Fruit fly (Drosophila melanogaster) whole organism, embryonic: Measurements from ENCODE around the gene CG9674.
A peak's percentile ranks its signal among the peaks of the same experiment; 100 is the strongest.

Experiments used
- Adf1 ChIP-seq: fragments of 200-800 bp; sonication (Bioruptor generic); IDR thresholded peaks from 2 replicates; pipeline ENCODE4 v1.3.6; 2022; ENCODE audit warnings: missing biosample characterization, missing genetic modification characterization
- CG11456 ChIP-seq: fragments of 200-800 bp; sonication (Bioruptor generic); IDR thresholded peaks from 3 replicates; pipeline ENCODE4 v1.3.6; 2022; ENCODE audit warnings: missing biosample characterization, missing genetic modification characterization
- CG11504 ChIP-seq: fragments of 200-800 bp; sonication (Bioruptor generic); optimal IDR thresholded peaks from 3 replicates; lab custom pipeline; 2019; ENCODE audit warnings: missing biosample characterization, mild to moderate bottlenecking, missing genetic modification characterization, moderate library complexity
- CG11695 ChIP-seq: fragments of 200-800 bp; sonication (Bioruptor generic); IDR thresholded peaks from 3 replicates; pipeline ENCODE4 v1.3.6; 2022; ENCODE audit warnings: missing biosample characterization, missing genetic modification characterization
- CG13123 ChIP-seq: fragments of 200-800 bp; sonication (Bioruptor generic); optimal IDR thresholded peaks from 2 replicates; lab custom pipeline; 2016; ENCODE audit warnings: missing biosample characterization, missing genetic modification characterization
- CG13424 ChIP-seq: fragments of 200-800 bp; sonication (Bioruptor generic); optimal IDR thresholded peaks from 2 replicates; lab custom pipeline; 2019; ENCODE audit warnings: missing biosample characterization, mild to moderate bottlenecking, missing genetic modification characterization, moderate library complexity
- CG14441 ChIP-seq: fragments of 200-800 bp; sonication (Bioruptor generic); IDR thresholded peaks from 2 replicates; pipeline ENCODE4 v1.3.6; 2022; ENCODE audit warnings: missing biosample characterization, missing genetic modification characterization
- CG1602 ChIP-seq: fragments of 200-800 bp; sonication (Bioruptor generic); optimal IDR thresholded peaks from 3 replicates; lab custom pipeline; 2016; ENCODE audit warnings: missing biosample characterization, missing genetic modification characterization
- CG1647 ChIP-seq: fragments of 200-800 bp; sonication (Bioruptor generic); optimal IDR thresholded peaks from 3 replicates; lab custom pipeline; 2016; ENCODE audit warnings: missing biosample characterization, missing genetic modification characterization
- CG17328 ChIP-seq: fragments of 200-800 bp; sonication (Bioruptor generic); IDR thresholded peaks from 2 replicates; pipeline ENCODE4 v1.3.6; 2022; ENCODE audit warnings: missing biosample characterization, missing genetic modification characterization
- CG32532 ChIP-seq: fragments of 200-800 bp; sonication (Bioruptor generic); IDR thresholded peaks from 2 replicates; pipeline ENCODE4 v1.3.6; 2022; ENCODE audit warnings: missing biosample characterization, missing genetic modification characterization
- CG3281 ChIP-seq: fragments of 200-800 bp; sonication (Bioruptor generic); optimal IDR thresholded peaks from 3 replicates; lab custom pipeline; 2017; ENCODE audit warnings: missing biosample characterization, mild to moderate bottlenecking, missing genetic modification characterization
- CG4360 ChIP-seq: fragments of 200-800 bp; sonication (Bioruptor generic); IDR thresholded peaks from 2 replicates; pipeline ENCODE4 v1.3.6; 2022; ENCODE audit warnings: missing biosample characterization, missing genetic modification characterization
- CG43689 ChIP-seq: fragments of 200-800 bp; sonication (Bioruptor generic); IDR thresholded peaks from 2 replicates; pipeline ENCODE4 v1.3.6; 2022; ENCODE audit warnings: missing biosample characterization, missing genetic modification characterization
- CG4730 ChIP-seq: fragments of 200-800 bp; sonication (Bioruptor generic); IDR thresholded peaks from 2 replicates; pipeline ENCODE4 v1.3.6; 2022; ENCODE audit warnings: missing biosample characterization, missing genetic modification characterization
- CG7372 ChIP-seq: fragments of 200-800 bp; sonication (Bioruptor generic); IDR thresholded peaks from 2 replicates; pipeline ENCODE4 v1.3.6; 2022; ENCODE audit warnings: missing biosample characterization, missing genetic modification characterization
- CG7963 ChIP-seq: fragments of 200-800 bp; sonication (Bioruptor generic); IDR thresholded peaks from 3 replicates; pipeline ENCODE4 v1.3.6; 2022; ENCODE audit warnings: missing biosample characterization, missing genetic modification characterization; ENCODE audit not compliant: partially characterized antibody
- CG8290 ChIP-seq, 3 experiments: fragments of 200-800 bp; sonication (Bioruptor generic); optimal IDR thresholded peaks; 2 replicates each; lab custom pipeline; 2016 to 2019; ENCODE audit warnings: missing biosample characterization in 3 of 3, missing genetic modification characterization in 3 of 3, mild to moderate bottlenecking in 2 of 3, moderate library complexity in 1 of 3
- CG8765 ChIP-seq: fragments of 200-800 bp; sonication (Bioruptor generic); IDR thresholded peaks from 2 replicates; pipeline ENCODE4 v1.3.6; 2022; ENCODE audit warnings: missing biosample characterization, missing genetic modification characterization
- CHES-1-like ChIP-seq: fragments of 200-800 bp; sonication (Bioruptor generic); optimal IDR thresholded peaks from 2 replicates; lab custom pipeline; 2016; ENCODE audit warnings: missing biosample characterization, missing genetic modification characterization
- CrebB ChIP-seq: fragments of 200-800 bp; sonication (Bioruptor generic); optimal IDR thresholded peaks from 3 replicates; lab custom pipeline; 2018; ENCODE audit warnings: missing biosample characterization, mild to moderate bottlenecking, missing genetic modification characterization
- D19B ChIP-seq: fragments of 200-800 bp; sonication (Bioruptor generic); optimal IDR thresholded peaks from 2 replicates; lab custom pipeline; 2017; ENCODE audit warnings: missing biosample characterization, mild to moderate bottlenecking, missing genetic modification characterization
- Deaf1 ChIP-seq: fragments of 200-800 bp; optimal IDR thresholded peaks from 3 replicates; lab custom pipeline; 2019; ENCODE audit warnings: missing biosample characterization, mild to moderate bottlenecking, missing genetic modification characterization, moderate library complexity
- E2f2 ChIP-seq: fragments of 200-800 bp; sonication (Bioruptor generic); IDR thresholded peaks from 2 replicates; pipeline ENCODE4 v1.3.6; 2022; ENCODE audit warnings: missing biosample characterization, missing genetic modification characterization
- Ets65A ChIP-seq: fragments of 200-800 bp; sonication (Bioruptor generic); peaks from one replicate; lab custom pipeline; 2016; ENCODE audit warnings: missing biosample characterization, missing genetic modification characterization
- MTF-1 ChIP-seq: fragments of 200-800 bp; sonication (Bioruptor generic); optimal IDR thresholded peaks from 2 replicates; lab custom pipeline; 2018; ENCODE audit warnings: missing biosample characterization, mild to moderate bottlenecking, missing genetic modification characterization, borderline replicate concordance
- Med ChIP-seq: fragments of 200-800 bp; sonication (Bioruptor generic); peaks from one replicate; lab custom pipeline; 2016; ENCODE audit warnings: missing biosample characterization, missing genetic modification characterization, mild to moderate bottlenecking, inconsistent platforms, moderate library complexity
- NFAT ChIP-seq: fragments of 200-800 bp; sonication (Bioruptor generic); IDR thresholded peaks from 2 replicates; pipeline ENCODE4 v1.3.6; 2022; ENCODE audit warnings: missing biosample characterization, missing genetic modification characterization
- Ssrp ChIP-seq: fragments of 200-800 bp; sonication (Bioruptor generic); optimal IDR thresholded peaks from 2 replicates; lab custom pipeline; 2018; ENCODE audit warnings: missing biosample characterization, mild to moderate bottlenecking, missing genetic modification characterization, moderate library complexity
- YL-1 ChIP-seq: fragments of 200-800 bp; sonication (Bioruptor generic); optimal IDR thresholded peaks from 3 replicates; lab custom pipeline; 2017; ENCODE audit warnings: missing biosample characterization, mild to moderate bottlenecking, missing genetic modification characterization
- ara ChIP-seq: fragments of 200-800 bp; sonication (Bioruptor generic); IDR thresholded peaks from 2 replicates; pipeline ENCODE4 v1.3.6; 2022; ENCODE audit warnings: missing biosample characterization, missing genetic modification characterization
- ase ChIP-seq: fragments of 200-800 bp; sonication (Bioruptor generic); IDR thresholded peaks from 3 replicates; pipeline ENCODE4 v1.3.6; 2022; ENCODE audit warnings: missing biosample characterization, missing genetic modification characterization
- btn ChIP-seq: fragments of 200-800 bp; sonication (Bioruptor generic); optimal IDR thresholded peaks from 2 replicates; lab custom pipeline; 2016; ENCODE audit warnings: missing biosample characterization, missing genetic modification characterization
- cato ChIP-seq: fragments of 200-800 bp; sonication (Bioruptor generic); optimal IDR thresholded peaks from 2 replicates; lab custom pipeline; 2016; ENCODE audit warnings: missing biosample characterization, missing genetic modification characterization, borderline replicate concordance
- chinmo ChIP-seq: fragments of 200-800 bp; sonication (Bioruptor generic); IDR thresholded peaks from 4 replicates; pipeline ENCODE4 v1.3.6; 2022; ENCODE audit warnings: missing biosample characterization, missing genetic modification characterization; ENCODE audit not compliant: partially characterized antibody
- crol ChIP-seq: fragments of 200-800 bp; sonication (Bioruptor generic); IDR thresholded peaks from 2 replicates; pipeline ENCODE4 v1.3.6; 2022; ENCODE audit warnings: missing biosample characterization, missing genetic modification characterization
- hth ChIP-seq: fragments of >200 bp; optimal IDR thresholded peaks from 2 replicates; lab custom pipeline; 2017; ENCODE audit warnings: inconsistent platforms
- jing ChIP-seq: fragments of 200-800 bp; sonication (Bioruptor generic); optimal IDR thresholded peaks from 2 replicates; lab custom pipeline; 2018; ENCODE audit warnings: missing biosample characterization, mild to moderate bottlenecking, missing genetic modification characterization
- nerfin-1 ChIP-seq: fragments of 200-800 bp; sonication (Bioruptor generic); optimal IDR thresholded peaks from 3 replicates; lab custom pipeline; 2019; ENCODE audit warnings: missing biosample characterization, mild to moderate bottlenecking, missing genetic modification characterization, moderate library complexity
- nom ChIP-seq: fragments of 200-800 bp; sonication (Bioruptor generic); optimal IDR thresholded peaks from 2 replicates; lab custom pipeline; 2017; ENCODE audit warnings: missing biosample characterization, missing genetic modification characterization, mild to moderate bottlenecking, moderate library complexity, missing genetic modification reagents
- pho ChIP-seq: fragments of 200-800 bp; sonication (Bioruptor generic); optimal IDR thresholded peaks from 2 replicates; lab custom pipeline; 2016; ENCODE audit warnings: missing biosample characterization, missing genetic modification characterization
- salm ChIP-seq: fragments of 200-800 bp; sonication (Bioruptor generic); optimal IDR thresholded peaks from 2 replicates; lab custom pipeline; 2018; ENCODE audit warnings: missing biosample characterization, mild to moderate bottlenecking, missing genetic modification characterization
- sima ChIP-seq: fragments of 200-800 bp; sonication (Bioruptor generic); optimal IDR thresholded peaks from 2 replicates; lab custom pipeline; 2016; ENCODE audit warnings: missing biosample characterization, missing genetic modification characterization
- sisA ChIP-seq: fragments of 200-800 bp; sonication (Bioruptor generic); IDR thresholded peaks from 2 replicates; pipeline ENCODE4 v1.3.6; 2022; ENCODE audit warnings: missing biosample characterization, missing genetic modification characterization
- slou ChIP-seq: fragments of 200-800 bp; sonication (Bioruptor generic); optimal IDR thresholded peaks from 3 replicates; lab custom pipeline; 2016; ENCODE audit warnings: missing biosample characterization, missing genetic modification characterization
- sob ChIP-seq: fragments of 200-800 bp; sonication (Bioruptor generic); IDR thresholded peaks from 2 replicates; pipeline ENCODE4 v1.3.6; 2022; ENCODE audit warnings: missing biosample characterization, missing genetic modification characterization
- tll ChIP-seq, 2 experiments: fragments of 200-800 bp in 1 of 2; fragments of >200 bp in 1 of 2; sonication (Bioruptor generic) in 1 of 2; optimal IDR thresholded peaks; 2 replicates each; lab custom pipeline; 2017 to 2019; ENCODE audit warnings: missing biosample characterization in 2 of 2, missing genetic modification characterization in 2 of 2, mild to moderate bottlenecking in 1 of 2, moderate library complexity in 1 of 2
- twi ChIP-seq: fragments of 200-800 bp; optimal IDR thresholded peaks from 2 replicates; lab custom pipeline; 2019; ENCODE audit warnings: missing biosample characterization, mild to moderate bottlenecking, missing genetic modification characterization, moderate library complexity
- vvl ChIP-seq: fragments of 200-800 bp; sonication (Bioruptor generic); IDR thresholded peaks from 2 replicates; pipeline ENCODE4 v1.3.6; 2022; ENCODE audit warnings: missing biosample characterization, missing genetic modification characterization

The CG9674 gene

DNA sequence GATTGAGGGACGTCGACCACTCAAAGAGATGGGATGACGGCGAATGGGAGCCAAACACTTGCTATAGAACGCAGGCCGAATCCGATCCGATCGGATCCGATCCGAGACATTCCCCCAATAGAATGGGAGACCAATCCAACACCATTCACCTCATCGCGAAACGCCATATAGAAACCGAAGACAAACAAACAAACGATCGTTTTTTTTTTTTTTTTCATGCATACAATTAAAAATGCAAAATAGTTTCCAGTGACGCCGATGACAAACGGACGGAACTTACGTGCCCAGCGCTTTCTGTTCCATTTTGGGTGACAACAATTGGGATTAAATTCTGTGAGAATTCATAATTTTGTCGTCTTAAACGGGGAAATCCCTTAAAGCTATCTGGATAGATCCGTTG is 6.5 kb upstream of the CG9674 start:
- TF ChIP-seq YL-1 (GFP tag; lab: Kevin White, UChicago), result no peak
- TF ChIP-seq chinmo (GFP tag; lab: Robert Waterston, UW), result peak; percentile 77; the same call in 2 of the 4 replicates
- peak; percentile 12 for TF ChIP-seq Deaf1 (tag; lab: Kevin White, UChicago)
- TF ChIP-seq NFAT (GFP tag; lab: Robert Waterston, UW), result 0 out of 2 replicates have a peak, but pooled peaks have one; percentile 27
- TF ChIP-seq CG3281 (GFP tag; lab: Kevin White, UChicago), result no peak
- TF ChIP-seq vvl (GFP tag; lab: Robert Waterston, UW), result peak; percentile 70
- TF ChIP-seq Ssrp, result no peak

DNA sequence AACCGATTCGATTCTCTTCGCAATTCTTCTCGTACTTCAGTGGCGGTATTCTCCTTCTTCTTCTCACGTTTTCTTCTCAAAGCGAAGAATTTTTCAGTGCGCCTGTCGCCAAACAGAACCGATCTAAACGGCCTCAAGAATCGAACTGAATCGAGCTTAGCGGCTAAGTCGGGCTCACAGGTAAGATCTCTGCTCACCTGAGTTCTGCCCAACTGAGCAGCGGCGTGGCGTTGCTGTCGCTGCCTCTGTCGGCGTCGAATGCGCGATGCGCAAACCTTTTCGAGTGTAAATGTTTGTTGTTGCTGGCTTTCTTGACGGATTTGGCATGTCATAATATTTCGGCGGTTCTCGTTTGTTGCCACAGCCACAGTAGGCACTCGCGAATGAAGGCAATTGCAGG is 4.4 kb upstream of the CG9674 start:
- TF ChIP-seq CG8290 (GFP tag; optimal IDR thresholded peaks at IDR 0.05; lab: Kevin White, UChicago) (no peak), CG8290 (tag; optimal IDR thresholded peaks at IDR 0.05; lab: Kevin White, UChicago) (peak in 1 of 2 experiments; percentile 6), ase (no peak), ara (no peak), hth (lab: Kevin White, UChicago) (no peak), pho (GFP tag; lab: Kevin White, UChicago) (no peak), CG11695 (GFP tag; lab: Robert Waterston, UW) (no peak), YL-1 (GFP tag; lab: Kevin White, UChicago) (no peak), CG4730 (no peak), sob (0 out of 2 replicates have a peak, but pooled peaks have one; percentile 27), CG7372 (GFP tag; lab: Robert Waterston, UW) (no peak), btn (GFP tag; lab: Kevin White, UChicago) (no peak), MTF-1 (GFP tag; lab: Kevin White, UChicago) (no peak), CG11504 (tag; lab: Kevin White, UChicago) (no peak), CG8765 (no peak), CG11456 (GFP tag; lab: Robert Waterston, UW) (no peak), chinmo (GFP tag; lab: Robert Waterston, UW) (0 out of 4 replicates have a peak, but pooled peaks have one; percentile 44), nerfin-1 (tag; lab: Kevin White, UChicago) (no peak), jing (no peak), CHES-1-like (GFP tag; lab: Kevin White, UChicago) (no peak), CG17328 (GFP tag; lab: Robert Waterston, UW) (no peak), CG4360 (GFP tag; lab: Robert Waterston, UW) (0 out of 2 replicates have a peak, but pooled peaks have one; percentile 7), Deaf1 (tag; lab: Kevin White, UChicago) (no peak), E2f2 (GFP tag; lab: Robert Waterston, UW) (no peak), CG1647 (GFP tag; lab: Kevin White, UChicago) (no peak), Adf1 (peak; percentile 85), nom (GFP tag; lab: Kevin White, UChicago) (peak; percentile 17), tll (GFP tag; optimal IDR thresholded peaks at IDR 0.05; lab: Kevin White, UChicago) (no peak), sisA (GFP tag; lab: Robert Waterston, UW) (no peak), CrebB (no peak), Med (GFP tag; lab: Kevin White, UChicago) (peak; percentile 70)
- TF ChIP-seq, all 482 proteins: peak for 7

DNA sequence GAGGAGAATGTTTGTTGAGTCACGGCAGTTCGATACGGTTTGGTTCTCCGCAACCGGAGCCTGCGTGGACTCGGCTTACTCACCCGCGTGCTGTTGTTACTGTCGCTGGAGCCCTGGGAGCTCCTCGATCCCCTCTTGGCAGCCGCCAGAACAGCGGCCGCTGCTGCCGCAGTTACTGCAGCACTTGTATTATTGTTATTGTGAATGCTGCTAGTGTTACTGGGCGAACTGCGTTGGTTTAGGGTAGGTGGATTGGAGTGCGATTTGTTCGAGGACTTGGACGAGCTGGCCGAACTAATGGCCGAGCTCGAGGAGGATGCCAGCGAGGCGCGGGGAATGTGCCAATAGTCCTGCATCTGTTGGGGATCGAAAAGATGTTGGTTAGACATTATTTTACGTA is 3.0 kb upstream of the CG9674 start:
- TF ChIP-seq Ets65A (GFP tag; lab: Kevin White, UChicago), result peak; percentile 91
- TF ChIP-seq CG32532, result no peak

DNA sequence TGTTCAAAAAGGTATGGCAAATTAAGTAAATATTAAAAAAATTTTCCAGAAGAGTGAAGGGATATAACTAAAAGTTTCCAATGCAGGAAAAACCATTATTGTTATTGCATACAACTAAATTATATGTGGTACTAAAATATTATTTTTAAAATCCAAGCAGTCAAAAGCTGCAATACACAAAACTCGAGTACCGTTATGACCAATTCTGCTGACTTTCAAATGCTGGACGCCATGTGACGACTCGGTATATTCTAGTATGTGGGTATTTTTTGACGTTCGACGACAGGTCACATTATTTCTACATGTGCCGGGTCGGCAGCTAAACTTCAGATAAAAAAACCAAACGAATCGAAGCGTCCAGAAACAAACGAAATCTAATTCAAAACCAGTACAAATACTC is 608 bp upstream of the CG9674 start:
- TF ChIP-seq CG7963 (GFP tag; lab: Robert Waterston, UW), result no peak
- no peak for TF ChIP-seq CG14441 (GFP tag; lab: Robert Waterston, UW)
- no peak for TF ChIP-seq CG13424
- TF ChIP-seq cato, result no peak
- TF ChIP-seq CG43689 (GFP tag; lab: Robert Waterston, UW), result no peak
- no peak for TF ChIP-seq CG1602
- no peak for TF ChIP-seq salm
- TF ChIP-seq CG13123, result no peak
- TF ChIP-seq crol (GFP tag; lab: Robert Waterston, UW), result no peak
- no peak for TF ChIP-seq slou (GFP tag; lab: Kevin White, UChicago)
- TF ChIP-seq D19B (GFP tag; lab: Kevin White, UChicago), result no peak
- no peak for TF ChIP-seq sima (GFP tag; lab: Kevin White, UChicago)
- peak; percentile 21 for TF ChIP-seq twi (tag; lab: Kevin White, UChicago)
